Worm (Caenorhabditis elegans) whole organism, young adult: ENCODE data around the gene F14E5.8.
A peak's percentile ranks its signal among the peaks of the same experiment; 100 is the strongest.

Experiments
- B0035.1 ChIP-seq: sonication (generic microtip); optimal IDR thresholded peaks from 2 replicates; lab custom pipeline; 2016; ENCODE audit warnings: missing genetic modification characterization, mild to moderate bottlenecking, missing compliant biosample characterization, missing genotype, missing genetic modification reagents
- B0336.3 ChIP-seq: fragments of 200-800 bp; sonication (Bioruptor generic); IDR thresholded peaks from 2 replicates; pipeline ENCODE4 v1.3.6; 2022; ENCODE audit warnings: missing genetic modification characterization, missing compliant biosample characterization
- C06A6.2 ChIP-seq: fragments of 200-800 bp; sonication (Bioruptor generic); conservative IDR thresholded peaks from 2 replicates; pipeline ENCODE4 v1.3.6; 2022; ENCODE audit warnings: missing genetic modification characterization, missing compliant biosample characterization
- D2030.7 ChIP-seq: fragments of 200-800 bp; sonication (Bioruptor generic); IDR thresholded peaks from 2 replicates; pipeline ENCODE4 v1.3.6; 2022; ENCODE audit warnings: missing genetic modification reagents, missing genetic modification characterization, missing compliant biosample characterization
- F10E7.11 ChIP-seq: sonication (generic microtip); optimal IDR thresholded peaks from 2 replicates; lab custom pipeline; 2017; ENCODE audit warnings: mild to moderate bottlenecking, missing genetic modification characterization, moderate library complexity, missing compliant biosample characterization
- F22D6.2 ChIP-seq: sonication (generic microtip); optimal IDR thresholded peaks from 2 replicates; lab custom pipeline; 2016; ENCODE audit warnings: mild to moderate bottlenecking, missing genetic modification characterization, missing compliant biosample characterization
- F23B12.7 ChIP-seq: sonication (generic microtip); optimal IDR thresholded peaks from 2 replicates; lab custom pipeline; 2017; ENCODE audit warnings: missing genetic modification characterization, mild to moderate bottlenecking, missing compliant biosample characterization, antibody characterized with exemption, moderate library complexity; ENCODE audit not compliant: insufficient read depth
- F33H1.4 ChIP-seq: fragments of 200-800 bp; sonication (Bioruptor generic); IDR thresholded peaks from 2 replicates; pipeline ENCODE4 v1.3.6; 2022; ENCODE audit warnings: missing genetic modification reagents, missing genetic modification characterization, missing compliant biosample characterization
- F39B2.1 ChIP-seq: fragments of 200-800 bp; sonication (Bioruptor generic); IDR thresholded peaks from 2 replicates; pipeline ENCODE4 v1.3.6; 2022; ENCODE audit warnings: missing genetic modification reagents, missing genetic modification characterization, missing compliant biosample characterization
- F52B5.7 ChIP-seq: sonication (generic microtip); optimal IDR thresholded peaks from 2 replicates; lab custom pipeline; 2016; ENCODE audit warnings: mild to moderate bottlenecking, missing genetic modification characterization, missing compliant biosample characterization
- K11D2.4 ChIP-seq: fragments of 200-800 bp; sonication (Bioruptor generic); IDR thresholded peaks from 2 replicates; pipeline ENCODE4 v1.3.6; 2022; ENCODE audit warnings: missing genetic modification reagents, missing genetic modification characterization, missing compliant biosample characterization
- Y53F4B.3 ChIP-seq: fragments of 200-800 bp; sonication (Bioruptor generic); IDR thresholded peaks from 2 replicates; pipeline ENCODE4 v1.3.6; 2022; ENCODE audit warnings: missing genetic modification reagents, missing genetic modification characterization, missing compliant biosample characterization
- aptf-2 ChIP-seq: fragments of 200-800 bp; sonication (Bioruptor generic); conservative IDR thresholded peaks from 2 replicates; pipeline ENCODE4 v1.3.6; 2022; ENCODE audit warnings: missing genetic modification reagents, missing genetic modification characterization, missing compliant biosample characterization
- aptf-3 ChIP-seq: fragments of 200-800 bp; sonication (Bioruptor generic); IDR thresholded peaks from 2 replicates; pipeline ENCODE4 v1.3.6; 2022; ENCODE audit warnings: missing genetic modification characterization, missing compliant biosample characterization
- athp-1 ChIP-seq: sonication (generic microtip); optimal IDR thresholded peaks from 2 replicates; lab custom pipeline; 2017; ENCODE audit warnings: mild to moderate bottlenecking, missing genetic modification characterization, missing compliant biosample characterization
- attf-5 ChIP-seq: fragments of 200-800 bp; sonication (Bioruptor generic); optimal IDR thresholded peaks from 2 replicates; lab custom pipeline; 2018; ENCODE audit warnings: mild to moderate bottlenecking, missing genetic modification characterization, missing compliant biosample characterization
- ceh-100 ChIP-seq: fragments of 200-800 bp; sonication (Bioruptor generic); IDR thresholded peaks from 2 replicates; pipeline ENCODE4 v1.3.6; 2022; ENCODE audit warnings: missing genetic modification reagents, missing genetic modification characterization, missing compliant biosample characterization
- ceh-27 ChIP-seq: fragments of 200-800 bp; sonication (Bioruptor generic); optimal IDR thresholded peaks from 2 replicates; lab custom pipeline; 2018; ENCODE audit warnings: mild to moderate bottlenecking, missing genetic modification characterization, moderate library complexity, missing compliant biosample characterization
- ceh-58 ChIP-seq: fragments of 200-800 bp; sonication (Bioruptor generic); IDR thresholded peaks from 2 replicates; pipeline ENCODE4 v1.3.6; 2022; ENCODE audit warnings: missing genetic modification characterization, missing compliant biosample characterization
- ceh-91 ChIP-seq: fragments of 200-800 bp; sonication (Bioruptor generic); IDR thresholded peaks from 2 replicates; pipeline ENCODE4 v1.3.6; 2022; ENCODE audit warnings: missing genetic modification reagents, missing genetic modification characterization, missing compliant biosample characterization
- chd-7 ChIP-seq: sonication (generic microtip); optimal IDR thresholded peaks from 2 replicates; lab custom pipeline; 2016; ENCODE audit warnings: mild to moderate bottlenecking, missing genetic modification characterization, moderate library complexity, missing compliant biosample characterization
- die-1 ChIP-seq: sonication (generic microtip); optimal IDR thresholded peaks from 2 replicates; lab custom pipeline; 2016; ENCODE audit warnings: missing genotype, mild to moderate bottlenecking, missing genetic modification characterization, missing compliant biosample characterization
- egl-44 ChIP-seq: fragments of 200-800 bp; sonication (Bioruptor generic); IDR thresholded peaks from 2 replicates; pipeline ENCODE4 v1.3.6; 2022; ENCODE audit warnings: missing genetic modification reagents, missing genetic modification characterization, missing compliant biosample characterization
- egrh-3 ChIP-seq: fragments of 200-800 bp; sonication (Bioruptor generic); IDR thresholded peaks from 2 replicates; pipeline ENCODE4 v1.3.6; 2022; ENCODE audit warnings: missing genetic modification reagents, missing genetic modification characterization, missing compliant biosample characterization
- ekl-4 ChIP-seq: fragments of 200-800 bp; sonication (Bioruptor generic); IDR thresholded peaks from 2 replicates; pipeline ENCODE4 v1.3.6; 2022; ENCODE audit warnings: missing genetic modification reagents, missing genetic modification characterization, missing compliant biosample characterization
- fkh-3 ChIP-seq: sonication (generic microtip); optimal IDR thresholded peaks from 2 replicates; lab custom pipeline; 2016; ENCODE audit warnings: mild to moderate bottlenecking, missing genetic modification characterization, missing compliant biosample characterization
- gei-17 ChIP-seq: fragments of 200-800 bp; sonication (Bioruptor generic); optimal IDR thresholded peaks from 2 replicates; lab custom pipeline; 2018; ENCODE audit warnings: mild to moderate bottlenecking, missing genetic modification characterization, missing compliant biosample characterization
- hmg-20 ChIP-seq: fragments of 200-800 bp; sonication (Bioruptor generic); IDR thresholded peaks from 2 replicates; pipeline ENCODE4 v1.3.6; 2022; ENCODE audit warnings: missing genetic modification reagents, missing genetic modification characterization, missing compliant biosample characterization
- hrde-1 ChIP-seq: sonication (generic microtip); optimal IDR thresholded peaks from 2 replicates; lab custom pipeline; 2016; ENCODE audit warnings: missing genetic modification characterization, mild to moderate bottlenecking, missing compliant biosample characterization, moderate library complexity, missing genotype, missing genetic modification reagents, borderline replicate concordance
- hsf-1 ChIP-seq: fragments of 200-800 bp; sonication (Bioruptor generic); IDR thresholded peaks from 2 replicates; pipeline ENCODE4 v1.3.6; 2022; ENCODE audit warnings: missing genetic modification reagents, missing genetic modification characterization, missing compliant biosample characterization
- lin-26 ChIP-seq: fragments of 200-800 bp; sonication (Bioruptor generic); IDR thresholded peaks from 2 replicates; pipeline ENCODE4 v1.3.6; 2022; ENCODE audit warnings: missing genetic modification reagents, missing genetic modification characterization, missing compliant biosample characterization
- lir-1 ChIP-seq: fragments of 200-800 bp; sonication (Bioruptor generic); conservative IDR thresholded peaks from 2 replicates; pipeline ENCODE4 v1.3.6; 2022; ENCODE audit warnings: missing genetic modification reagents, missing genetic modification characterization, missing compliant biosample characterization
- lsl-1 ChIP-seq: fragments of 200-800 bp; sonication (Bioruptor generic); optimal IDR thresholded peaks from 2 replicates; lab custom pipeline; 2018; ENCODE audit warnings: mild to moderate bottlenecking, missing genetic modification characterization, moderate library complexity, missing compliant biosample characterization
- mel-28 ChIP-seq: sonication (generic microtip); optimal IDR thresholded peaks from 2 replicates; lab custom pipeline; 2016; ENCODE audit warnings: borderline replicate concordance, mild to moderate bottlenecking, missing genetic modification characterization, missing compliant biosample characterization
- nfyb-1 ChIP-seq: fragments of 200-800 bp; sonication (Bioruptor generic); IDR thresholded peaks from 2 replicates; pipeline ENCODE4 v1.3.6; 2022; ENCODE audit warnings: missing genetic modification reagents, missing genetic modification characterization, missing compliant biosample characterization
- nhr-120 ChIP-seq: fragments of 200-800 bp; sonication (Bioruptor generic); IDR thresholded peaks from 2 replicates; pipeline ENCODE4 v1.3.6; 2022; ENCODE audit warnings: missing genetic modification characterization, missing compliant biosample characterization
- nhr-90 ChIP-seq: sonication (generic microtip); optimal IDR thresholded peaks from 2 replicates; lab custom pipeline; 2016; ENCODE audit warnings: missing genotype, mild to moderate bottlenecking, missing genetic modification characterization, missing compliant biosample characterization
- pbrm-1 ChIP-seq: fragments of 200-800 bp; sonication (Bioruptor generic); IDR thresholded peaks from 2 replicates; pipeline ENCODE4 v1.3.6; 2022; ENCODE audit warnings: missing genetic modification reagents, missing genetic modification characterization, missing compliant biosample characterization
- rcor-1 ChIP-seq: fragments of 200-800 bp; sonication (Bioruptor generic); IDR thresholded peaks from 2 replicates; pipeline ENCODE4 v1.3.6; 2022; ENCODE audit warnings: missing genetic modification reagents, missing genetic modification characterization, missing compliant biosample characterization
- sdz-38 ChIP-seq: sonication (generic microtip); optimal IDR thresholded peaks from 2 replicates; lab custom pipeline; 2016; ENCODE audit warnings: missing genotype, missing genetic modification characterization, missing compliant biosample characterization
- snpc-4 ChIP-seq, 5 experiments: fragments of 150-350 bp in 1 of 5; sonication (generic microtip) in 4 of 5; optimal IDR thresholded peaks; 2 replicates each; lab custom pipeline; 2014 to 2018; ENCODE audit warnings: missing genetic modification characterization in 5 of 5, missing biosample characterization in 3 of 5, antibody characterized with exemption in 2 of 5, mild to moderate bottlenecking in 2 of 5, missing compliant biosample characterization in 2 of 5, missing genotype in 2 of 5, moderate library complexity in 2 of 5, missing genetic modification reagents in 1 of 5
- somi-1 ChIP-seq: fragments of 200-800 bp; sonication (Bioruptor generic); optimal IDR thresholded peaks from 2 replicates; lab custom pipeline; 2018; ENCODE audit warnings: mild to moderate bottlenecking, missing genetic modification characterization, missing compliant biosample characterization
- tlf-1 ChIP-seq: fragments of 200-800 bp; sonication (Bioruptor generic); optimal IDR thresholded peaks from 2 replicates; lab custom pipeline; 2018; ENCODE audit warnings: mild to moderate bottlenecking, missing genetic modification characterization, missing compliant biosample characterization
- unc-62 ChIP-seq: fragments of 150-350 bp; optimal IDR thresholded peaks from 2 replicates; lab custom pipeline; 2014; ENCODE audit warnings: missing biosample characterization, missing genetic modification reagents, missing genetic modification characterization
- zfh-2 ChIP-seq: fragments of 200-800 bp; sonication (Bioruptor generic); conservative IDR thresholded peaks from 2 replicates; pipeline ENCODE4 v1.3.6; 2022; ENCODE audit warnings: missing genetic modification reagents, missing genetic modification characterization, missing compliant biosample characterization
- ztf-18 ChIP-seq: sonication (generic microtip); optimal IDR thresholded peaks from 2 replicates; lab custom pipeline; 2016; ENCODE audit warnings: missing genotype, mild to moderate bottlenecking, missing genetic modification characterization, missing compliant biosample characterization
- ztf-26 ChIP-seq: sonication (generic microtip); optimal IDR thresholded peaks from 2 replicates; lab custom pipeline; 2017; ENCODE audit warnings: missing genetic modification characterization, missing compliant biosample characterization
- ztf-28 ChIP-seq: fragments of 200-800 bp; sonication (Bioruptor generic); IDR thresholded peaks from 2 replicates; pipeline ENCODE4 v1.3.6; 2022; ENCODE audit warnings: missing genetic modification reagents, missing genetic modification characterization, missing compliant biosample characterization
- ztf-6 ChIP-seq: fragments of 200-800 bp; sonication (Bioruptor generic); IDR thresholded peaks from 2 replicates; pipeline ENCODE4 v1.3.6; 2022; ENCODE audit warnings: missing genetic modification reagents, missing genetic modification characterization, missing compliant biosample characterization

The F14E5.8 gene

DNA sequence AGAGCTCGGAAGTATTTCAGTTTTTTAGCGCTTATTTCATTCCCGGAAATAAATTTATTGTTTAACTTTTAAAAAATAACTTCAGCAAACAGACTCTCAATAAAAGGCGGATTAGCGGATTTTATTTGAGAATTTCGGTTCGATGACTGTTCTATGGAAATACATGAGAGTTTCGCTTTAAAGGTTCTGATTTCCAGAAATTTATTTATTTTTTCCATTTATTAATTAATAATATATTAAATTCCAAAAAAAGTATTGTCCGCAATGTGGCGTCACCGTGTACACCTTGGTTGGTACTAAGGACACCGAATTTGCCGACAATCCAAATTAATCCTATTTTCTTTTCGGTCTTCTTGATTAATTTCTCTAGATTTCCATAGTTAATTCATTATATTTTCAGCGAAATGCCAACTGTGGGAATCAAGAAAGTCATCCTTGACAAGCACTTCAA lies 44.6 kb downstream of the F14E5.8 start, which contains the start of gene fars-3 (continued):
- TF ChIP-seq hsf-1 (GFP tag; lab: Robert Waterston, UW) (peak; percentile 81), nhr-90 (tag; lab: Kevin White, UChicago) (no peak), somi-1 (GFP tag; lab: Kevin White, UChicago) (no peak), snpc-4 (GFP tag; optimal IDR thresholded peaks at IDR 0.05; lab: Kevin White, UChicago) (peak; percentile 14), snpc-4 (tag; optimal IDR thresholded peaks at IDR 0.05; lab: Kevin White, UChicago) (peak in 1 of 4 experiments; percentile 41), B0035.1 (tag; lab: Kevin White, UChicago) (peak; percentile 46), F39B2.1 (peak; percentile 39; the same call in 1 of the 2 replicates), chd-7 (tag; lab: Kevin White, UChicago) (no peak), die-1 (tag; lab: Kevin White, UChicago) (no peak), ztf-18 (tag; lab: Kevin White, UChicago) (no peak), gei-17 (GFP tag; lab: Kevin White, UChicago) (no peak), ceh-91 (GFP tag; lab: Robert Waterston, UW) (no peak), ceh-27 (GFP tag; lab: Kevin White, UChicago) (no peak), tlf-1 (GFP tag; lab: Kevin White, UChicago) (peak; percentile 62), D2030.7 (GFP tag; lab: Robert Waterston, UW) (no peak), aptf-3 (no peak), F52B5.7 (no peak), lir-1 (GFP tag; lab: Robert Waterston, UW) (no peak), F33H1.4 (GFP tag; lab: Robert Waterston, UW) (no peak), athp-1 (tag; lab: Kevin White, UChicago) (peak; percentile 57), C06A6.2 (GFP tag; lab: Robert Waterston, UW) (no peak), K11D2.4 (GFP tag; lab: Robert Waterston, UW) (no peak), F22D6.2 (no peak), F10E7.11 (no peak), attf-5 (GFP tag; lab: Kevin White, UChicago) (no peak), nhr-120 (GFP tag; lab: Robert Waterston, UW) (no peak), ztf-26 (tag; lab: Kevin White, UChicago) (no peak), ceh-100 (no peak), ceh-58 (no peak), ztf-28 (no peak), egrh-3 (GFP tag; lab: Robert Waterston, UW) (no peak), hmg-20 (GFP tag; lab: Robert Waterston, UW) (no peak), Y53F4B.3 (no peak), nfyb-1 (no peak), mel-28 (tag; lab: Kevin White, UChicago) (no peak), lin-26 (GFP tag; lab: Robert Waterston, UW) (0 out of 2 replicates have a peak, but pooled peaks have one; percentile 35), hrde-1 (tag; lab: Kevin White, UChicago) (peak; percentile 71), lsl-1 (GFP tag; lab: Kevin White, UChicago) (peak; percentile 2), aptf-2 (0 out of 2 replicates have a peak, but pooled peaks have one; percentile 14), ekl-4 (peak; percentile 72; the same call in 1 of the 2 replicates), fkh-3 (tag; lab: Kevin White, UChicago) (no peak), F23B12.7 (tag; lab: Kevin White, UChicago) (no peak), zfh-2 (no peak), egl-44 (GFP tag; lab: Robert Waterston, UW) (no peak), ztf-6 (GFP tag; lab: Robert Waterston, UW) (0 out of 2 replicates have a peak, but pooled peaks have one; percentile 6), B0336.3 (GFP tag; lab: Robert Waterston, UW) (peak; percentile 42; the same call in 1 of the 2 replicates), pbrm-1 (GFP tag; lab: Robert Waterston, UW) (peak; percentile 36; the same call in 1 of the 2 replicates), rcor-1 (GFP tag; lab: Robert Waterston, UW) (no peak), unc-62 (GFP tag; lab: Kevin White, UChicago) (no peak), sdz-38 (tag; lab: Kevin White, UChicago) (no peak)
